Worm (Caenorhabditis elegans): ENCODE data around the gene uso-1.

DNA sequence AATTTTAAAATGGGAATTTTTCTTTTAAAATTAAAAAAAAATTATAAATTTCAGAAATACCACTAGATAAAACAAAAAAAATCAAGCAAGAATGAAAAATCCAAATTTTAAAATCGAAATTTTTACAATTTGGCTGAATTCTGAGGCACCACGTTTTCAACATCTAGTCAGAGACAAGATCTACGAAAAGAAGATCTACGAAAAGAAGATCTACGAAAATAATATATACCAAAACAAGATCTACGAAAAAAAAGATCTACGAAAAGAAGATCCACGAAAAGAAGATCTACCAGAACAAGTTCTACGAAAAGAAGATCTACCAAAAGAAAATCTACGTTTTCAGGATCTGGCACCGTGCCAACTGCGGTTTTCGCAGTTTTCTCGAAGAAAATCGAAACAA lies 32.4 kb upstream of the uso-1 start:
- no peak for TF ChIP-seq ztf-23 (GFP tag; IDR thresholded peaks at IDR 0.05)
- TF ChIP-seq flt-1 (GFP tag; IDR thresholded peaks at IDR 0.05), result 0 out of 2 replicates have a peak, but pooled peaks have one; percentile 19
- TF ChIP-seq tab-1 (GFP tag; IDR thresholded peaks at IDR 0.05), result no peak
- no peak for TF ChIP-seq ztf-29 (GFP tag; IDR thresholded peaks at IDR 0.05)
- TF ChIP-seq T22C8.4 (GFP tag; IDR thresholded peaks at IDR 0.05), result no peak
